Worm (Caenorhabditis elegans) whole organism, L3 larva: ENCODE results near the gene str-178.

Experiments
- lin-39 ChIP-seq: fragments of 150-350 bp; optimal IDR thresholded peaks from 2 replicates; lab custom pipeline; 2018; ENCODE audit warnings: missing biosample characterization, missing genetic modification reagents, missing genetic modification characterization
- nhr-12 ChIP-seq: fragments of 150-350 bp; optimal IDR thresholded peaks from 2 replicates; lab custom pipeline; 2014; ENCODE audit warnings: missing biosample characterization, missing genetic modification characterization

ce11 chrV:12673745-12674144 lies 42.6 kb downstream of the str-178 start:
- TF ChIP-seq lin-39 (tag; lab: Kevin White, UChicago) = no peak
- TF ChIP-seq nhr-12 (tag; lab: Kevin White, UChicago) = no peak
